Worm (Caenorhabditis elegans) whole organism, L4/young adult: ENCODE data around the gene fbxb-53.

ENCODE experiments used
- W03F9.2 ChIP-seq: fragments of 150-350 bp; optimal IDR thresholded peaks from 2 replicates; lab custom pipeline; 2014; ENCODE audit warnings: missing biosample characterization, missing genetic modification characterization
- him-1 ChIP-seq: sonication (generic microtip); optimal IDR thresholded peaks from 2 replicates; lab custom pipeline; 2016; ENCODE audit warnings: missing genotype, missing genetic modification reagents, missing genetic modification characterization, missing compliant biosample characterization

DNA sequence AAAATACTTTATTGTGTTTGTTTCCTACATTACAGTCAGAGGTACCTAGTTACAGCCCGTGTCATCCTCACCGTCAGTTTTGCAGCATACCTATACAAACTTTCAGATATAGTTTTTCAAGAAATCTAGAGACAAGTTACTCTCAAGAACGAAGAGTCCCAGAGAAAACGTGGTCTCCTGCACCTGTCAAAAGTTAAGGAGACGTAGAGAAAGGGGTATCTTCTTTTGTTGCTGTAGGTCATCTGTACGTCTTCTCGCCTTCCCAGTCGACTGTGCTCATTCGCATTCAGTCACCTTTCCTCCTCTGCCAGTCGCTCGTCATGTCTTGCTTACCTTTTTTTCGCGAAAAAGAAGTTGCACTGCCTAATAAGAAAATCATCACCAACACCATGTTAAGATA, 4.9 kb downstream of the fbxb-53 start, which contains the start of gene F36H5.4:
- TF ChIP-seq him-1 (no peak), W03F9.2 (tag; lab: Kevin White, UChicago) (no peak)
